Worm (Caenorhabditis elegans): ENCODE data around the gene ccd-5.

ccd-5 gene

ce11 chrX:2553433-2553860 lies 19.0 kb downstream of the ccd-5 start (continued):
- peak; percentile 44 for TF ChIP-seq snpc-4 (GFP tag; optimal IDR thresholded peaks at IDR 0.05)
- TF ChIP-seq snpc-4 (tag; optimal IDR thresholded peaks at IDR 0.05), result peak; percentile 56 to 82 (median 69)
- no peak for TF ChIP-seq nfya-1 (tag; optimal IDR thresholded peaks at IDR 0.05; ENCODE audit: borderline replicate concordance, insufficient read depth)
- no peak for TF ChIP-seq ztf-6 (GFP tag; IDR thresholded peaks at IDR 0.05)
- TF ChIP-seq rcor-1 (GFP tag; IDR thresholded peaks at IDR 0.05), result peak; percentile 61

- TF ChIP-seq hmg-1.2 (GFP tag; IDR thresholded peaks at IDR 0.05) (peak; percentile 15; the same call in 1 of the 2 replicates), ztf-3 (GFP tag; optimal IDR thresholded peaks at IDR 0.05) (no peak), zfh-2 (GFP tag; conservative IDR thresholded peaks at IDR 0.05) (0 out of 2 replicates have a peak, but pooled peaks have one; percentile 31), snpc-1.3 (tag; optimal IDR thresholded peaks at IDR 0.05; ENCODE audit: insufficient read depth) (no peak), ceh-91 (GFP tag; IDR thresholded peaks at IDR 0.05) (no peak), D2030.7 (GFP tag; IDR thresholded peaks at IDR 0.05) (peak; percentile 24; the same call in 1 of the 2 replicates), somi-1 (GFP tag; optimal IDR thresholded peaks at IDR 0.05) (no peak)
These were observed 20.2 kb downstream of the ccd-5 start, which contains the start of gene aat-3 for ce11 chrX:2552210-2552674. aat-3 (plus strand) TSS chrX:2552260.

ce11 chrX:2551450-2551849 lies 21.0 kb downstream of the ccd-5 start:
- no peak for TF ChIP-seq ceh-58 (GFP tag; IDR thresholded peaks at IDR 0.05)
- TF ChIP-seq ceh-91 (GFP tag; IDR thresholded peaks at IDR 0.05), result no peak
- TF ChIP-seq F33H1.4 (GFP tag; IDR thresholded peaks at IDR 0.05), result no peak
- TF ChIP-seq hrde-1 (tag; optimal IDR thresholded peaks at IDR 0.05; ENCODE audit: borderline replicate concordance), result no peak
- TF ChIP-seq F57A8.1 (GFP tag; optimal IDR thresholded peaks at IDR 0.05), result no peak
- TF ChIP-seq snpc-4 (GFP tag; optimal IDR thresholded peaks at IDR 0.05), result no peak
- peak in 2 of 4 experiments; percentile 59 to 74 for TF ChIP-seq snpc-4 (tag; optimal IDR thresholded peaks at IDR 0.05)
- TF ChIP-seq C17E4.6 (GFP tag; IDR thresholded peaks at IDR 0.05), result no peak
- TF ChIP-seq F57C9.4 (tag; optimal IDR thresholded peaks at IDR 0.05), result no peak
- no peak for TF ChIP-seq nhr-27 (tag; optimal IDR thresholded peaks at IDR 0.05)
- no peak for TF ChIP-seq madf-3 (GFP tag; IDR thresholded peaks at IDR 0.05)
- TF ChIP-seq ceh-27 (GFP tag; optimal IDR thresholded peaks at IDR 0.05), result no peak
- no peak for TF ChIP-seq ceh-79 (tag; optimal IDR thresholded peaks at IDR 0.05)
- TF ChIP-seq hmg-1.2 (GFP tag; IDR thresholded peaks at IDR 0.05), result no peak
- no peak for TF ChIP-seq dpff-1 (tag; optimal IDR thresholded peaks at IDR 0.05)
- no peak for TF ChIP-seq tbx-9 (tag; optimal IDR thresholded peaks at IDR 0.05; ENCODE audit: borderline replicate concordance)
- no peak for TF ChIP-seq die-1 (tag; optimal IDR thresholded peaks at IDR 0.05)
- TF ChIP-seq egl-44 (GFP tag; IDR thresholded peaks at IDR 0.05), result no peak
- no peak for TF ChIP-seq K12H6.12 (tag; optimal IDR thresholded peaks at IDR 0.05)
- TF ChIP-seq rcor-1 (GFP tag; IDR thresholded peaks at IDR 0.05), result no peak
- no peak for TF ChIP-seq egl-18 (GFP tag; IDR thresholded peaks at IDR 0.05)
- TF ChIP-seq tlf-1 (GFP tag; optimal IDR thresholded peaks at IDR 0.05), result no peak
- TF ChIP-seq egrh-3 (GFP tag; IDR thresholded peaks at IDR 0.05), result 0 out of 2 replicates have a peak, but pooled peaks have one; percentile 8
- peak; percentile 79 for TF ChIP-seq zfh-2 (GFP tag; conservative IDR thresholded peaks at IDR 0.05)
- no peak for TF ChIP-seq chd-7 (tag; optimal IDR thresholded peaks at IDR 0.05)
- TF ChIP-seq ccch-3 (GFP tag; optimal IDR thresholded peaks at IDR 0.05), result no peak
- 0 out of 2 replicates have a peak, but pooled peaks have one; percentile 41 for TF ChIP-seq sea-2 (GFP tag; IDR thresholded peaks at IDR 0.05)
- TF ChIP-seq B0336.3 (GFP tag; IDR thresholded peaks at IDR 0.05), result no peak
- TF ChIP-seq snpc-1.3 (tag; optimal IDR thresholded peaks at IDR 0.05; ENCODE audit: insufficient read depth), result no peak
- no peak for TF ChIP-seq tbp1 (GFP tag; optimal IDR thresholded peaks at IDR 0.05)
- TF ChIP-seq hsf-1 (GFP tag; IDR thresholded peaks at IDR 0.05), result no peak
- no peak for TF ChIP-seq ztf-3 (GFP tag; optimal IDR thresholded peaks at IDR 0.05)
- 0 out of 2 replicates have a peak, but pooled peaks have one; percentile 38 for TF ChIP-seq cebp-2 (GFP tag; IDR thresholded peaks at IDR 0.05)
- no peak for TF ChIP-seq unc-130 (GFP tag; optimal IDR thresholded peaks at IDR 0.05)
- no peak for TF ChIP-seq lag-1 (GFP tag; IDR thresholded peaks at IDR 0.05)
